Fruit fly (Drosophila melanogaster) whole organism, larva: Measurements from ENCODE around the gene NO66.

Source experiments
- noc ChIP-seq: fragments of 200-800 bp; sonication (Bioruptor generic); optimal IDR thresholded peaks from 3 replicates; lab custom pipeline; 2019; ENCODE audit warnings: missing biosample characterization, mild to moderate bottlenecking, missing genetic modification characterization, moderate library complexity

Gene NO66

dm6 chrX:4358515-4358914 is 39.3 kb downstream of the NO66 start:
- TF ChIP-seq noc (tag; lab: Kevin White, UChicago), result no peak

dm6 chrX:4366196-4366595 is 47.0 kb downstream of the NO66 start, which contains the start of gene CG3626:
CG3626 (plus strand) TSS chrX:4366417.
- no peak for TF ChIP-seq noc (tag; lab: Kevin White, UChicago)
